Worm (Caenorhabditis elegans) whole organism, L4/young adult: ENCODE data around the gene gnrr-4.

Source experiments
- W03F9.2 ChIP-seq: fragments of 150-350 bp; optimal IDR thresholded peaks from 2 replicates; lab custom pipeline; 2014; ENCODE audit warnings: missing biosample characterization, missing genetic modification characterization
- dao-5 ChIP-seq: sonication (generic microtip); optimal IDR thresholded peaks from 2 replicates; lab custom pipeline; 2016; ENCODE audit warnings: missing genotype, missing genetic modification characterization, moderate library complexity, missing compliant biosample characterization

ce11 chrX:5763904-5764303, 20.8 kb upstream of the gnrr-4 start:
- TF ChIP-seq dao-5 (tag; lab: Kevin White, UChicago): no peak
- TF ChIP-seq W03F9.2 (tag; lab: Kevin White, UChicago): no peak
